Worm (Caenorhabditis elegans): ENCODE data around the gene R11G1.1.
A peak's percentile ranks its signal among the peaks of the same experiment; 100 is the strongest.

The R11G1.1 gene

ce11 chrX:3673584-3674108, 14.4 kb downstream of the R11G1.1 start, which contains the start of gene ceh-63:
TSS of gene ceh-63 (minus strand) at chrX:3674058.
- TF ChIP-seq ceh-83 (GFP tag; optimal IDR thresholded peaks at IDR 0.05): no peak
- TF ChIP-seq bed-3 (GFP tag; optimal IDR thresholded peaks at IDR 0.05): no peak
- no peak for TF ChIP-seq lin-32 (GFP tag; optimal IDR thresholded peaks at IDR 0.05)
- no peak for TF ChIP-seq pha-4 (tag; optimal IDR thresholded peaks at IDR 0.05)
- no peak for TF ChIP-seq unc-120 (tag; optimal IDR thresholded peaks at IDR 0.05; ENCODE audit: poor library complexity, severe bottlenecking)
- TF ChIP-seq ces-1 (GFP tag; optimal IDR thresholded peaks at IDR 0.05): no peak
- TF ChIP-seq elt-1 (tag; optimal IDR thresholded peaks at IDR 0.05; ENCODE audit: borderline replicate concordance, insufficient read depth): no peak
- TF ChIP-seq elt-3 (tag; optimal IDR thresholded peaks at IDR 0.05): no peak
- no peak for TF ChIP-seq cnd-1 (tag; optimal IDR thresholded peaks at IDR 0.05)

ce11 chrX:3678507-3679175, 19.3 kb downstream of the R11G1.1 start, which contains the start of gene tag-52:
TSS of gene tag-52 (minus strand) at chrX:3678557.
- TF ChIP-seq ham-2 (GFP tag; optimal IDR thresholded peaks at IDR 0.05) (peak; percentile 53), unc-62 (GFP tag; optimal IDR thresholded peaks at IDR 0.05) (peak; percentile 26), lin-13 (tag; optimal IDR thresholded peaks at IDR 0.05) (peak; percentile 38), cnd-1 (tag; optimal IDR thresholded peaks at IDR 0.05) (peak; percentile 75), mep-1 (tag; optimal IDR thresholded peaks at IDR 0.05) (peak; percentile 10), hlh-1 (tag; optimal IDR thresholded peaks at IDR 0.05) (peak; percentile 0), mls-2 (tag; optimal IDR thresholded peaks at IDR 0.05) (peak; percentile 55), sem-2 (GFP tag; optimal IDR thresholded peaks at IDR 0.05) (peak; percentile 23), sptf-1 (tag; optimal IDR thresholded peaks at IDR 0.05) (peak; percentile 56), lin-32 (GFP tag; optimal IDR thresholded peaks at IDR 0.05) (peak; percentile 73), ceh-39 (tag; optimal IDR thresholded peaks at IDR 0.05) (peak; percentile 34), drap-1 (GFP tag; optimal IDR thresholded peaks at IDR 0.05) (peak; percentile 26), mab-5 (tag; optimal IDR thresholded peaks at IDR 0.05) (no peak), flh-1 (GFP tag; optimal IDR thresholded peaks at IDR 0.05) (no peak), nhr-12 (tag; optimal IDR thresholded peaks at IDR 0.05) (no peak), unc-120 (tag; optimal IDR thresholded peaks at IDR 0.05; ENCODE audit: poor library complexity, severe bottlenecking) (no peak), M03D4.4 (tag; optimal IDR thresholded peaks at IDR 0.05) (peak; percentile 59)

- no peak for TF ChIP-seq lin-32 (GFP tag; optimal IDR thresholded peaks at IDR 0.05)
- TF ChIP-seq elt-1 (tag; optimal IDR thresholded peaks at IDR 0.05; ENCODE audit: borderline replicate concordance, insufficient read depth): no peak
- no peak for TF ChIP-seq flh-1 (GFP tag; optimal IDR thresholded peaks at IDR 0.05)
- TF ChIP-seq hlh-1 (tag; optimal IDR thresholded peaks at IDR 0.05): peak; percentile 84
- no peak for TF ChIP-seq sptf-1 (tag; optimal IDR thresholded peaks at IDR 0.05)
- TF ChIP-seq snpc-4 (tag; optimal IDR thresholded peaks at IDR 0.05): no peak
- TF ChIP-seq nhr-237 (tag; optimal IDR thresholded peaks at IDR 0.05): no peak
- TF ChIP-seq mls-2 (tag; optimal IDR thresholded peaks at IDR 0.05): no peak
Observed at ce11 chrX:3680544-3681214, 21.4 kb downstream of the R11G1.1 start, which contains the start of gene tsp-17. TSS of gene tsp-17 (plus strand) at chrX:3681164.

ce11 chrX:3683060-3683459, 23.8 kb downstream of the R11G1.1 start:
- TF ChIP-seq unc-120 (tag; optimal IDR thresholded peaks at IDR 0.05; ENCODE audit: poor library complexity, severe bottlenecking) (peak; percentile 18), hlh-1 (tag; optimal IDR thresholded peaks at IDR 0.05) (peak; percentile 61), unc-62 (GFP tag; optimal IDR thresholded peaks at IDR 0.05) (peak; percentile 71), lsy-2 (tag; optimal IDR thresholded peaks at IDR 0.05) (no peak), elt-3 (tag; optimal IDR thresholded peaks at IDR 0.05) (no peak)

ce11 chrX:3686420-3686819, 27.1 kb downstream of the R11G1.1 start:
- no peak for TF ChIP-seq bed-3 (GFP tag; optimal IDR thresholded peaks at IDR 0.05)
- no peak for TF ChIP-seq ham-2 (GFP tag; optimal IDR thresholded peaks at IDR 0.05)
- TF ChIP-seq unc-62 (GFP tag; optimal IDR thresholded peaks at IDR 0.05): no peak
- no peak for TF ChIP-seq mep-1 (tag; optimal IDR thresholded peaks at IDR 0.05)
- TF ChIP-seq drap-1 (GFP tag; optimal IDR thresholded peaks at IDR 0.05): no peak
